Worm (Caenorhabditis elegans) whole organism, dauer: ENCODE results near the gene hst-3.1.

Source experiments
- unc-62 ChIP-seq: sonication (generic microtip); optimal IDR thresholded peaks from 2 replicates; lab custom pipeline; 2017; ENCODE audit warnings: missing biosample characterization, missing genetic modification reagents, missing genetic modification characterization

hst-3.1 gene

ce11 chrII:6173400-6173799 is 4.3 kb upstream of the hst-3.1 start, which contains the start of gene F40H3.2:
F40H3.2 (plus strand) TSS chrII:6173649.
- no peak for TF ChIP-seq unc-62 (GFP tag; lab: Kevin White, UChicago)

- no peak for TF ChIP-seq unc-62 (GFP tag; lab: Kevin White, UChicago)
Measured at ce11 chrII:6171228-6171627, 2.2 kb upstream of the hst-3.1 start, which contains the start of gene F40H3.3. F40H3.3 (plus strand) TSS chrII:6171507.

ce11 chrII:6170236-6170635 is 1.2 kb upstream of the hst-3.1 start:
- no peak for TF ChIP-seq unc-62 (GFP tag; lab: Kevin White, UChicago)

DNA sequence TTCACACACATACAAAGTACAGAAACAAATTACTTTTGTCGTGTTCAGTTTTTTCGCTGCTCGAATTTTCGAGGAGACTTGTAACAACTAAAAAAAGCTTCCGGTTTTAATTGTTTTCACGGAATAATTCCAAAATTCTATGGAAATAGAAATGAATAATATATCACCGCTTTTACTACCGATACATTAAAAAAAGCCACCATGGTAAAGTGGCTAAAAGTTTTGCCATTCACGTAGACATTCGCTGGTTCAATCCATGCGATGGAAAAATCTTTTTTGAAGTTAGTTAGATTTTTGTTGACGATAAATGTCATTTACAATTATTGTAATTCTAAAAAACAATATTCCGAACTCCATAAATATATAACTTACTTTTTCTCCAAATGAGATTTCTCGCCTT is 342 bp downstream of the hst-3.1 start:
- TF ChIP-seq unc-62 (GFP tag; lab: Kevin White, UChicago), result no peak

DNA sequence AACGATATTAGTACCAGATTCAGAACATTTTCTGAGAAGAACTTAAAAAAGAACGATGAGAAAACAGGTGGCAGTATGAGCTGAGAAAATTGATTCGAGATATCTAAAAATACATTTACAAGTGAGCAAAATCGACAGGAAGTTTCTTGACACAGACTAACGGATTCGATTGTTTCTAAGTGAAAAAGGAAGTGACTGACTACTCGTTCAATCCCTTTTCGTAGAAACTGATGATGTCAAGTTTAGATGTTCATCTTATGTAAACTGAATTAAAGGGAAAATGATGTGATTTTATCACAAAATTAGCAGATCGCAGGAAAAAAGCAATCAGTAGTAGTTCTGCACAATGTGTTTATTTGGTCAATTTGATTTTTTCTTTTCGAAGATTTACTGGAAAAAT is 3.9 kb downstream of the hst-3.1 start:
- no peak for TF ChIP-seq unc-62 (GFP tag; lab: Kevin White, UChicago)

- no peak for TF ChIP-seq unc-62 (GFP tag; lab: Kevin White, UChicago)
Measured at ce11 chrII:6160994-6161393, 8.1 kb downstream of the hst-3.1 start, which contains the start of gene exp-1. exp-1 (minus strand) TSS chrII:6161094.

ce11 chrII:6158111-6158510 is 10.9 kb downstream of the hst-3.1 start:
- no peak for TF ChIP-seq unc-62 (GFP tag; lab: Kevin White, UChicago)

DNA sequence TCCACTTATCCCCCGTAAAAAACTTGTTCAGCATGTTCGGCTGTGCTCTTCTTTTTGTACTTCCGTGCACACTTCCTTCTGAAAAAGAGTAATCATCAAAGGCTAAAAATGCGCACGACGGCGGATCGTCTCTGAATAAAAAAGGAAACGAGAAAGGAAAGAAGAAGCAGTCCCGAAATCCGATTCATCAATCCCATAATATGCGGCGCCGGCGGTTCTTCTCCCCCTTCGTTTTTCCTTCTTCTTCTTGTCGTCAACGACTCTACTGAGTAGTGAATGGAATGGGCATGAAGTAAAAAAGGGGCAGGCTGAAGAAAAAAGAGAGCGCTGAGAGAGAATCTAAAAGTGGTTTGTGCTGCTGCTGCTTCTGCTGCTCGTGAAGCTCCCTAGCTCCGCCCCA is 19.6 kb downstream of the hst-3.1 start:
- TF ChIP-seq unc-62 (GFP tag; lab: Kevin White, UChicago), result no peak

- TF ChIP-seq unc-62 (GFP tag; lab: Kevin White, UChicago), result no peak
Measured at ce11 chrII:6148369-6148768, 20.7 kb downstream of the hst-3.1 start.

- TF ChIP-seq unc-62 (GFP tag; lab: Kevin White, UChicago), result no peak
Measured at ce11 chrII:6147131-6147530, 21.9 kb downstream of the hst-3.1 start.

ce11 chrII:6142539-6142938 is 26.5 kb downstream of the hst-3.1 start:
- no peak for TF ChIP-seq unc-62 (GFP tag; lab: Kevin White, UChicago)

DNA sequence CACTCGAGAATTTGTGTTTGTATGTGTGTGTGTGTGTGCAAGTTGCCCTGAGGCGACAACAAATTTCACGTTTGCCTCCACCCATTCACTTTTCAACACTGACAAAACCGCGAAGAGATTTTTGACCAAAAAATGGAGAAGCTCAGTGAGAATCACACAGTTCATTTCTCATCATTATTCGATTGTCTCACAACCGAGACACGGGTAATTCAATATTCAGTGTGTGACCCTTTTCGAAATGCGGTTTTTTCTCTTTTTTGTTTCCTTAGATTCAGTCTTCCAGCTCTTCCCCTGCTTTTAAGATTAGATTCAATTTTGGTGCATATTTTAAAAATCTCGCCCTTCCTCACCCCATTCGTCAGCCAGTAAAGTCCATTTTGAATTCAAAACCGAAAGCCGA is 29.6 kb downstream of the hst-3.1 start:
- no peak for TF ChIP-seq unc-62 (GFP tag; lab: Kevin White, UChicago)

DNA sequence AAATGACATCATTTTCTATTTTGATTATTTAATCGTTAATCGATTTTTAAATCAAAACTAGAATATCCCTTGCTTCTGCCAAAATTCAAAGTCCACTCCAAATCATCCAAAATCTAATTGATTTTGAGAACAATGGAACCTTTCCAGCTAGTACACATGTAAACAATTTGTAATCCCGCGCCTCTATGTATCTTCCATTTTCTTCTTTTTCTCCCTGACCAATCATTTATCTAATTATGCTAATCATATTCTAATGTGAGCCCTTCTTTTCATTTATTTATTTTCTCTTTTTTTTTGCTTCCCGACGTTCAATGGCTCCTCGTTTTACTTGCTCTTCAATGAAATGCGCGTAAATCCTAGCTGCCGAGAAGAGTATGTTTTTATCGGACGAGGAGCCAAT is 30.9 kb downstream of the hst-3.1 start:
- TF ChIP-seq unc-62 (GFP tag; lab: Kevin White, UChicago), result no peak

ce11 chrII:6136712-6137111 is 32.3 kb downstream of the hst-3.1 start:
- TF ChIP-seq unc-62 (GFP tag; lab: Kevin White, UChicago), result no peak

ce11 chrII:6135530-6135929 is 33.5 kb downstream of the hst-3.1 start:
- no peak for TF ChIP-seq unc-62 (GFP tag; lab: Kevin White, UChicago)

- TF ChIP-seq unc-62 (GFP tag; lab: Kevin White, UChicago), result no peak
Measured at ce11 chrII:6132595-6132994, 36.5 kb downstream of the hst-3.1 start, which contains the start of gene abts-3. abts-3 (plus strand) TSS chrII:6132895.

ce11 chrII:6125259-6125658 is 43.8 kb downstream of the hst-3.1 start, which contains the start of gene rars-2:
rars-2 (plus strand) TSS chrII:6125559.
- TF ChIP-seq unc-62 (GFP tag; lab: Kevin White, UChicago), result no peak

DNA sequence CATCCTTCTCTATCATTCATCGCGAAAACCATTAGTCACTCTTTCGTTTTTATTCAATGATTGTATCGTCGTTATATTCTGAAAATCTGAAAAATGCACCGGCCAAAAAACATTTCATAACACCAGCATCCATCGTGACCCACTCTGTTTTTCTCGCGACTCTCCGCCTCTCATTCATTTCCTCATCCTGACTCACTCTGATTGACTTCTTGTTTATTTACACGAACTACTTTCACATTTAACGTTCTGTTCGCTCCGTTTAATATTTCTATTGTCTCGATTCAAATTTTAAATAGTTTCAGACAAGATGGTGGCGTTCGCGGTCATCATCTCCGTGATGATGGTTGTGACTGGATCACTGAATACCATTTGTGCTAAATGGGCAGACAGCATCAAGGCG is 45.5 kb downstream of the hst-3.1 start, which contains the start of gene C29H12.2:
Gene C29H12.2, plus strand, starts transcription at position 297 of the 400 bp plus-strand sequence.
- no peak for TF ChIP-seq unc-62 (GFP tag; lab: Kevin White, UChicago)
